Fruit fly (Drosophila melanogaster) whole organism, embryonic: Measurements from ENCODE around the gene Phyhd1.

Experiments
- B-H1 ChIP-seq: fragments of 200-800 bp; sonication (Bioruptor generic); IDR thresholded peaks from 3 replicates; pipeline ENCODE4 v1.3.6; 2022; ENCODE audit warnings: missing biosample characterization, missing genetic modification characterization
- CG10274 ChIP-seq: fragments of 200-800 bp; sonication (Bioruptor generic); optimal IDR thresholded peaks from 3 replicates; lab custom pipeline; 2017; ENCODE audit warnings: missing biosample characterization, mild to moderate bottlenecking, missing genetic modification characterization
- CG10366 ChIP-seq: fragments of 200-800 bp; sonication (Bioruptor generic); IDR thresholded peaks from 2 replicates; pipeline ENCODE4 v1.3.6; 2022; ENCODE audit warnings: missing biosample characterization, missing genetic modification characterization
- CG10979 ChIP-seq: fragments of 200-800 bp; sonication (Bioruptor generic); optimal IDR thresholded peaks from 2 replicates; lab custom pipeline; 2018; ENCODE audit warnings: missing biosample characterization, mild to moderate bottlenecking, missing genetic modification characterization, moderate library complexity
- CG11247 ChIP-seq: fragments of 200-800 bp; sonication (Bioruptor generic); IDR thresholded peaks from 2 replicates; pipeline ENCODE4 v1.3.6; 2022; ENCODE audit warnings: missing biosample characterization, missing genetic modification characterization
- CG11456 ChIP-seq: fragments of 200-800 bp; sonication (Bioruptor generic); IDR thresholded peaks from 3 replicates; pipeline ENCODE4 v1.3.6; 2022; ENCODE audit warnings: missing biosample characterization, missing genetic modification characterization
- CG11504 ChIP-seq: fragments of 200-800 bp; sonication (Bioruptor generic); optimal IDR thresholded peaks from 3 replicates; lab custom pipeline; 2019; ENCODE audit warnings: missing biosample characterization, mild to moderate bottlenecking, missing genetic modification characterization, moderate library complexity
- CG12219 ChIP-seq: fragments of 200-800 bp; sonication (Bioruptor generic); optimal IDR thresholded peaks from 3 replicates; lab custom pipeline; 2018; ENCODE audit warnings: missing biosample characterization, mild to moderate bottlenecking, missing genetic modification characterization
- CG13287 ChIP-seq: fragments of 200-800 bp; sonication (Bioruptor generic); IDR thresholded peaks from 2 replicates; pipeline ENCODE4 v1.3.6; 2022; ENCODE audit warnings: missing biosample characterization, missing genetic modification characterization; ENCODE audit not compliant: partially characterized antibody
- CG13296 ChIP-seq: fragments of 200-800 bp; sonication (Bioruptor generic); optimal IDR thresholded peaks from 3 replicates; lab custom pipeline; 2018; ENCODE audit warnings: missing biosample characterization, mild to moderate bottlenecking, missing genetic modification characterization
- CG13424 ChIP-seq: fragments of 200-800 bp; sonication (Bioruptor generic); optimal IDR thresholded peaks from 2 replicates; lab custom pipeline; 2019; ENCODE audit warnings: missing biosample characterization, mild to moderate bottlenecking, missing genetic modification characterization, moderate library complexity
- CG14965 ChIP-seq: fragments of 200-800 bp; sonication (Bioruptor generic); optimal IDR thresholded peaks from 2 replicates; lab custom pipeline; 2016; ENCODE audit warnings: missing biosample characterization, missing genetic modification characterization, borderline replicate concordance
- CG16779 ChIP-seq: fragments of 200-800 bp; sonication (Bioruptor generic); IDR thresholded peaks from 2 replicates; pipeline ENCODE4 v1.3.6; 2022; ENCODE audit warnings: missing biosample characterization, missing genetic modification characterization
- CG18764 ChIP-seq: fragments of 200-800 bp; sonication (Bioruptor generic); optimal IDR thresholded peaks from 3 replicates; lab custom pipeline; 2016; ENCODE audit warnings: missing biosample characterization, missing genetic modification characterization
- CG2712 ChIP-seq: fragments of 200-800 bp; optimal IDR thresholded peaks from 3 replicates; lab custom pipeline; 2019; ENCODE audit warnings: missing biosample characterization, mild to moderate bottlenecking, missing genetic modification characterization, moderate library complexity
- CG2889 ChIP-seq: fragments of 200-800 bp; sonication (Bioruptor generic); IDR thresholded peaks from 3 replicates; pipeline ENCODE4 v1.3.6; 2022; ENCODE audit warnings: missing biosample characterization, missing genetic modification characterization
- CG4328 ChIP-seq: fragments of 200-800 bp; sonication (Bioruptor generic); optimal IDR thresholded peaks from 3 replicates; lab custom pipeline; 2017; ENCODE audit warnings: missing biosample characterization, missing genetic modification reagents, missing genetic modification characterization
- CG5953 ChIP-seq: fragments of 200-800 bp; sonication (Bioruptor generic); IDR thresholded peaks from 2 replicates; pipeline ENCODE4 v1.3.6; 2022; ENCODE audit warnings: missing biosample characterization, missing genetic modification characterization
- CG6254 ChIP-seq: fragments of 200-800 bp; sonication (Bioruptor generic); optimal IDR thresholded peaks from 3 replicates; lab custom pipeline; 2017; ENCODE audit warnings: mild to moderate bottlenecking, missing biosample characterization, missing genetic modification reagents, missing genetic modification characterization
- CG7839 ChIP-seq: fragments of 200-800 bp; sonication (Bioruptor generic); optimal IDR thresholded peaks from 3 replicates; lab custom pipeline; 2018; ENCODE audit warnings: missing biosample characterization, mild to moderate bottlenecking, missing genetic modification characterization, moderate library complexity
- E2f2 ChIP-seq: fragments of 200-800 bp; sonication (Bioruptor generic); IDR thresholded peaks from 2 replicates; pipeline ENCODE4 v1.3.6; 2022; ENCODE audit warnings: missing biosample characterization, missing genetic modification characterization
- GATAe ChIP-seq: fragments of 200-800 bp; sonication (Bioruptor generic); conservative IDR thresholded peaks from 2 replicates; pipeline ENCODE4 v1.3.6; 2022; ENCODE audit warnings: missing biosample characterization, missing genetic modification characterization
- Gug ChIP-seq: fragments of 200-800 bp; sonication (Bioruptor generic); IDR thresholded peaks from 4 replicates; pipeline ENCODE4 v1.3.6; 2022; ENCODE audit warnings: missing biosample characterization, missing genetic modification characterization
- HHEX ChIP-seq: fragments of 200-800 bp; sonication (Bioruptor generic); optimal IDR thresholded peaks from 3 replicates; lab custom pipeline; 2017; ENCODE audit warnings: missing biosample characterization, mild to moderate bottlenecking, missing genetic modification characterization, missing genetic modification reagents
- Hand ChIP-seq: fragments of 200-800 bp; sonication (Bioruptor generic); optimal IDR thresholded peaks from 2 replicates; lab custom pipeline; 2017; ENCODE audit warnings: mild to moderate bottlenecking, missing biosample characterization, missing genetic modification reagents, missing genetic modification characterization
- MTF-1 ChIP-seq: fragments of 200-800 bp; sonication (Bioruptor generic); optimal IDR thresholded peaks from 2 replicates; lab custom pipeline; 2018; ENCODE audit warnings: missing biosample characterization, mild to moderate bottlenecking, missing genetic modification characterization, borderline replicate concordance
- NFAT ChIP-seq: fragments of 200-800 bp; sonication (Bioruptor generic); IDR thresholded peaks from 2 replicates; pipeline ENCODE4 v1.3.6; 2022; ENCODE audit warnings: missing biosample characterization, missing genetic modification characterization
- Xbp1 ChIP-seq: fragments of 200-800 bp; sonication (Bioruptor generic); optimal IDR thresholded peaks from 3 replicates; lab custom pipeline; 2016; ENCODE audit warnings: missing biosample characterization, mild to moderate bottlenecking, missing genetic modification characterization
- al ChIP-seq: fragments of 200-800 bp; sonication (Bioruptor generic); IDR thresholded peaks from 2 replicates; pipeline ENCODE4 v1.3.6; 2022; ENCODE audit warnings: missing biosample characterization, missing genetic modification characterization
- ap ChIP-seq: fragments of 200-800 bp; sonication (Bioruptor generic); IDR thresholded peaks from 2 replicates; pipeline ENCODE4 v1.3.6; 2022; ENCODE audit warnings: missing biosample characterization, missing genetic modification characterization
- bigmax ChIP-seq: fragments of 200-800 bp; sonication (Bioruptor generic); optimal IDR thresholded peaks from 2 replicates; lab custom pipeline; 2018; ENCODE audit warnings: missing biosample characterization, mild to moderate bottlenecking, missing genetic modification characterization
- cwo ChIP-seq: fragments of 200-800 bp; sonication (Bioruptor generic); optimal IDR thresholded peaks from 3 replicates; lab custom pipeline; 2017; ENCODE audit warnings: missing biosample characterization, missing genetic modification characterization, mild to moderate bottlenecking, moderate library complexity, missing genetic modification reagents
- exex ChIP-seq: fragments of 200-800 bp; sonication (Bioruptor generic); optimal IDR thresholded peaks from 4 replicates; lab custom pipeline; 2018; ENCODE audit warnings: missing biosample characterization, mild to moderate bottlenecking, missing genetic modification characterization, moderate library complexity
- ftz-f1 ChIP-seq: fragments of 200-800 bp; sonication (Bioruptor generic); optimal IDR thresholded peaks from 2 replicates; lab custom pipeline; 2016; ENCODE audit warnings: missing biosample characterization, missing genetic modification characterization
- lmd ChIP-seq: fragments of 200-800 bp; sonication (Bioruptor generic); IDR thresholded peaks from 2 replicates; pipeline ENCODE4 v1.3.6; 2022; ENCODE audit warnings: missing biosample characterization, missing genetic modification characterization
- nom ChIP-seq: fragments of 200-800 bp; sonication (Bioruptor generic); optimal IDR thresholded peaks from 2 replicates; lab custom pipeline; 2017; ENCODE audit warnings: missing biosample characterization, missing genetic modification characterization, mild to moderate bottlenecking, moderate library complexity, missing genetic modification reagents
- oc ChIP-seq: fragments of 200-800 bp; sonication (Bioruptor generic); optimal IDR thresholded peaks from 2 replicates; lab custom pipeline; 2018; ENCODE audit warnings: missing biosample characterization, mild to moderate bottlenecking, missing genetic modification characterization, moderate library complexity
- odd ChIP-seq: fragments of 200-800 bp; sonication (Bioruptor generic); optimal IDR thresholded peaks from 2 replicates; lab custom pipeline; 2017; ENCODE audit warnings: missing biosample characterization, mild to moderate bottlenecking, missing genetic modification characterization
- org-1 ChIP-seq: fragments of 200-800 bp; sonication (Bioruptor generic); optimal IDR thresholded peaks from 2 replicates; lab custom pipeline; 2017; ENCODE audit warnings: missing biosample characterization, missing genetic modification characterization
- pita ChIP-seq: fragments of 200-800 bp; sonication (Bioruptor generic); optimal IDR thresholded peaks from 2 replicates; lab custom pipeline; 2017; ENCODE audit warnings: missing biosample characterization, mild to moderate bottlenecking, missing genetic modification characterization
- pum ChIP-seq: fragments of 200-800 bp; sonication (Bioruptor generic); optimal IDR thresholded peaks from 2 replicates; lab custom pipeline; 2016; ENCODE audit warnings: missing biosample characterization, missing genetic modification characterization
- scrt ChIP-seq: fragments of 200-800 bp; sonication (Bioruptor generic); optimal IDR thresholded peaks from 2 replicates; lab custom pipeline; 2018; ENCODE audit warnings: missing biosample characterization, mild to moderate bottlenecking, missing genetic modification characterization, moderate library complexity
- sens ChIP-seq: fragments of 200-800 bp; sonication (Bioruptor generic); peaks from one replicate; lab custom pipeline; 2016; ENCODE audit warnings: missing biosample characterization, missing genetic modification characterization
- sim ChIP-seq: fragments of 200-800 bp; sonication (Bioruptor generic); IDR thresholded peaks from 2 replicates; pipeline ENCODE4 v1.3.6; 2022; ENCODE audit warnings: missing biosample characterization, missing genetic modification characterization
- sr ChIP-seq: fragments of 200-800 bp; sonication (Bioruptor generic); IDR thresholded peaks from 3 replicates; pipeline ENCODE4 v1.3.6; 2022; ENCODE audit warnings: missing biosample characterization, missing genetic modification characterization
- tgo ChIP-seq: fragments of 200-800 bp; sonication (Bioruptor generic); IDR thresholded peaks from 3 replicates; pipeline ENCODE4 v1.3.6; 2022; ENCODE audit warnings: missing biosample characterization, missing genetic modification characterization
- trem ChIP-seq: fragments of 200-800 bp; optimal IDR thresholded peaks from 3 replicates; lab custom pipeline; 2019; ENCODE audit warnings: missing biosample characterization, mild to moderate bottlenecking, missing genetic modification characterization, moderate library complexity
- wdn ChIP-seq: fragments of 200-800 bp; sonication (Bioruptor generic); IDR thresholded peaks from 2 replicates; pipeline ENCODE4 v1.3.6; 2022; ENCODE audit warnings: missing biosample characterization, missing genetic modification characterization
- zen2 ChIP-seq: fragments of 200-800 bp; sonication (Bioruptor generic); IDR thresholded peaks from 3 replicates; pipeline ENCODE4 v1.3.6; 2022; ENCODE audit warnings: missing biosample characterization, missing genetic modification characterization; ENCODE audit not compliant: partially characterized antibody
- zfh1 ChIP-seq: fragments of 200-800 bp; sonication (Bioruptor generic); IDR thresholded peaks from 3 replicates; pipeline ENCODE4 v1.3.6; 2022; ENCODE audit warnings: missing biosample characterization, missing genetic modification characterization

The Phyhd1 gene

dm6 chr3R:10643077-10643784 lies 37.5 kb downstream of the Phyhd1 start (continued):
- no peak for TF ChIP-seq CG13287 (GFP tag; lab: Robert Waterston, UW)
- no peak for TF ChIP-seq pum (GFP tag; lab: Kevin White, UChicago)
- no peak for TF ChIP-seq CG2889 (GFP tag; lab: Robert Waterston, UW)
- TF ChIP-seq sens (GFP tag; lab: Kevin White, UChicago) = peak; percentile 53
- TF ChIP-seq odd (GFP tag; lab: Kevin White, UChicago) = peak; percentile 75
- no peak for TF ChIP-seq lmd (GFP tag; lab: Robert Waterston, UW)
- no peak for TF ChIP-seq al
- no peak for TF ChIP-seq NFAT (GFP tag; lab: Robert Waterston, UW)
- peak; percentile 44 for TF ChIP-seq CG10979
- TF ChIP-seq CG13296 = peak; percentile 52
- peak; percentile 25 for TF ChIP-seq CG7839 (tag; lab: Kevin White, UChicago)
- TF ChIP-seq CG11456 (GFP tag; lab: Robert Waterston, UW) = no peak
- TF ChIP-seq CG14965 (GFP tag; lab: Kevin White, UChicago) = peak; percentile 9
- peak; percentile 85 for TF ChIP-seq GATAe (GFP tag; lab: Robert Waterston, UW)
- TF ChIP-seq CG11504 = peak; percentile 41
- TF ChIP-seq org-1 (GFP tag; lab: Kevin White, UChicago) = peak; percentile 77
- peak; percentile 63 for TF ChIP-seq HHEX (GFP tag; lab: Kevin White, UChicago)
- peak; percentile 14 for TF ChIP-seq trem
- TF ChIP-seq CG10366 (GFP tag; lab: Robert Waterston, UW) = no peak
- no peak for TF ChIP-seq CG6254
- no peak for TF ChIP-seq Gug (GFP tag; lab: Robert Waterston, UW)
- TF ChIP-seq CG12219 = peak; percentile 42
- no peak for TF ChIP-seq tgo (GFP tag; lab: Robert Waterston, UW)
- TF ChIP-seq sr (GFP tag; lab: Robert Waterston, UW) = no peak
- no peak for TF ChIP-seq ftz-f1
- TF ChIP-seq CG10274 (GFP tag; lab: Kevin White, UChicago) = peak; percentile 19
- TF ChIP-seq bigmax = no peak
- TF ChIP-seq CG16779 (GFP tag; lab: Robert Waterston, UW) = no peak
- peak; percentile 23 for TF ChIP-seq CG4328 (GFP tag; lab: Kevin White, UChicago)
- TF ChIP-seq ap (GFP tag; lab: Robert Waterston, UW) = no peak
- no peak for TF ChIP-seq CG18764
- no peak; the same call in 2 of the 3 replicates for TF ChIP-seq zfh1 (GFP tag; lab: Robert Waterston, UW)
- no peak for TF ChIP-seq E2f2 (GFP tag; lab: Robert Waterston, UW)
- TF ChIP-seq scrt (GFP tag; lab: Kevin White, UChicago) = peak; percentile 54
- peak; percentile 64 for TF ChIP-seq CG13424
- TF ChIP-seq Xbp1 = no peak
- TF ChIP-seq Hand (GFP tag; lab: Kevin White, UChicago) = no peak
- TF ChIP-seq wdn (GFP tag; lab: Robert Waterston, UW) = no peak
- TF ChIP-seq zen2 (GFP tag; lab: Robert Waterston, UW) = no peak
- peak; percentile 11 for TF ChIP-seq cwo
- TF ChIP-seq pita (GFP tag; lab: Kevin White, UChicago) = no peak
- peak; percentile 45 for TF ChIP-seq MTF-1
- no peak for TF ChIP-seq B-H1 (GFP tag; lab: Robert Waterston, UW)
- no peak for TF ChIP-seq sim (GFP tag; lab: Robert Waterston, UW)
- no peak for TF ChIP-seq nom (GFP tag; lab: Kevin White, UChicago)
- TF ChIP-seq CG11247 = no peak
- peak; percentile 57 for TF ChIP-seq CG2712 (tag; lab: Kevin White, UChicago)
- TF ChIP-seq exex (tag; lab: Kevin White, UChicago) = peak; percentile 47
- peak; percentile 29 for TF ChIP-seq oc (tag; lab: Kevin White, UChicago)
- TF ChIP-seq CG5953 (GFP tag; lab: Robert Waterston, UW) = no peak
